Worm (Caenorhabditis elegans) whole organism, L4 larva: ENCODE results near the gene orc-2.

Experiments used
- ama-1 ChIP-seq: fragments of 150-350 bp; optimal IDR thresholded peaks from 2 replicates; lab custom pipeline; 2014; ENCODE audit warnings: inconsistent platforms, mixed read lengths
- dmd-8 ChIP-seq: fragments of 200-800 bp; sonication (Bioruptor generic); IDR thresholded peaks from 2 replicates; pipeline ENCODE4 v1.3.6; 2022; ENCODE audit warnings: missing genetic modification characterization, missing compliant biosample characterization
- dpl-1 ChIP-seq: fragments of 150-350 bp; optimal IDR thresholded peaks from 2 replicates; lab custom pipeline; 2014; ENCODE audit warnings: missing biosample characterization, missing genetic modification reagents, missing genetic modification characterization
- lin-13 ChIP-seq: fragments of 150-350 bp; optimal IDR thresholded peaks from 2 replicates; lab custom pipeline; 2014; ENCODE audit warnings: missing biosample characterization, missing genetic modification reagents, missing genetic modification characterization
- nhr-102 ChIP-seq: sonication (generic microtip); optimal IDR thresholded peaks from 2 replicates; lab custom pipeline; 2016; ENCODE audit warnings: mild to moderate bottlenecking, missing genetic modification characterization, moderate library complexity, missing compliant biosample characterization
- pha-4 ChIP-seq, 2 experiments: fragments of 150-350 bp in 1 of 2; fragments of 200-800 bp in 1 of 2; sonication (Bioruptor generic) in 1 of 2; IDR thresholded peaks in 1 of 2; optimal IDR thresholded peaks in 1 of 2; 2 replicates each; pipeline versions ENCODE4 v1.3.6 to Lab custom; 2014 to 2022; ENCODE audit warnings: missing genetic modification characterization in 2 of 2, missing genetic modification reagents in 2 of 2, missing biosample characterization in 1 of 2, missing compliant biosample characterization in 1 of 2
- skn-1 ChIP-seq: fragments of 150-350 bp; optimal IDR thresholded peaks from 2 replicates; lab custom pipeline; 2014; ENCODE audit warnings: missing biosample characterization, missing genetic modification characterization
- snpc-4 ChIP-seq: fragments of 150-350 bp; optimal IDR thresholded peaks from 2 replicates; lab custom pipeline; 2014; ENCODE audit warnings: missing biosample characterization, missing genetic modification characterization
- unc-130 ChIP-seq: sonication (generic microtip); optimal IDR thresholded peaks from 2 replicates; lab custom pipeline; 2016; ENCODE audit warnings: missing genetic modification reagents, missing genetic modification characterization, missing compliant biosample characterization

ce11 chrII:10917174-10917573, 43.4 kb downstream of the orc-2 start, which contains the start of gene F44F4.10:
- TF ChIP-seq ama-1 (lab: Kevin White, UChicago), result no peak
- TF ChIP-seq snpc-4 (tag; lab: Kevin White, UChicago), result no peak
- no peak for TF ChIP-seq dmd-8
- no peak for TF ChIP-seq lin-13
- no peak for TF ChIP-seq pha-4 (GFP tag; IDR thresholded peaks at IDR 0.05; lab: Robert Waterston, UW)
- no peak for TF ChIP-seq pha-4 (tag; optimal IDR thresholded peaks at IDR 0.05; lab: Kevin White, UChicago)
- TF ChIP-seq unc-130 (GFP tag; lab: Kevin White, UChicago), result no peak
- no peak for TF ChIP-seq skn-1
- TF ChIP-seq nhr-102 (tag; lab: Kevin White, UChicago), result no peak
- TF ChIP-seq dpl-1 (GFP tag; lab: Kevin White, UChicago), result no peak
